Fruit fly (Drosophila melanogaster) whole organism, pupa: Measurements from ENCODE around the gene Rrp40.

Source experiments
- CG10348 ChIP-seq: fragments of 200-800 bp; sonication (Bioruptor generic); IDR thresholded peaks from 2 replicates; pipeline ENCODE4 v1.3.6; 2022; ENCODE audit warnings: missing biosample characterization, missing genetic modification characterization
- CG12605 ChIP-seq: fragments of 200-800 bp; sonication (Bioruptor generic); IDR thresholded peaks from 2 replicates; pipeline ENCODE4 v1.3.6; 2022; ENCODE audit warnings: missing biosample characterization, missing genetic modification characterization
- CG13204 ChIP-seq: fragments of 200-800 bp; sonication (Bioruptor generic); optimal IDR thresholded peaks from 2 replicates; lab custom pipeline; 2018; ENCODE audit warnings: missing biosample characterization, mild to moderate bottlenecking, missing genetic modification characterization, moderate library complexity
- CG14655 ChIP-seq: fragments of 200-800 bp; sonication (Bioruptor generic); optimal IDR thresholded peaks from 3 replicates; lab custom pipeline; 2017; ENCODE audit warnings: mild to moderate bottlenecking, missing biosample characterization, missing genetic modification reagents, missing genetic modification characterization
- CG15710 ChIP-seq: fragments of 200-800 bp; sonication (Bioruptor generic); optimal IDR thresholded peaks from 2 replicates; lab custom pipeline; 2018; ENCODE audit warnings: missing biosample characterization, mild to moderate bottlenecking, missing genetic modification characterization, moderate library complexity
- CG17806 ChIP-seq: fragments of 200-800 bp; sonication (Bioruptor generic); optimal IDR thresholded peaks from 2 replicates; lab custom pipeline; 2018; ENCODE audit warnings: missing biosample characterization, mild to moderate bottlenecking, missing genetic modification characterization, moderate library complexity
- CG32121 ChIP-seq: fragments of 200-800 bp; sonication (Bioruptor generic); IDR thresholded peaks from 2 replicates; pipeline ENCODE4 v1.3.6; 2022; ENCODE audit warnings: missing biosample characterization, missing genetic modification characterization
- CG34367 ChIP-seq: fragments of 200-800 bp; sonication (Bioruptor generic); optimal IDR thresholded peaks from 2 replicates; lab custom pipeline; 2018; ENCODE audit warnings: missing biosample characterization, mild to moderate bottlenecking, missing genetic modification characterization
- CG4496 ChIP-seq: fragments of 200-800 bp; sonication (Bioruptor generic); IDR thresholded peaks from 3 replicates; pipeline ENCODE4 v1.3.6; 2022; ENCODE audit warnings: missing biosample characterization, missing genetic modification characterization
- CG8159 ChIP-seq: fragments of 200-800 bp; sonication (Bioruptor generic); optimal IDR thresholded peaks from 3 replicates; lab custom pipeline; 2018; ENCODE audit warnings: missing biosample characterization, mild to moderate bottlenecking, missing genetic modification characterization, moderate library complexity
- CG8301 ChIP-seq: fragments of 200-800 bp; sonication (Bioruptor generic); optimal IDR thresholded peaks from 2 replicates; lab custom pipeline; 2018; ENCODE audit warnings: missing biosample characterization, mild to moderate bottlenecking, missing genetic modification characterization
- CG9948 ChIP-seq: fragments of 200-800 bp; sonication (Bioruptor generic); optimal IDR thresholded peaks from 2 replicates; lab custom pipeline; 2018; ENCODE audit warnings: missing biosample characterization, mild to moderate bottlenecking, missing genetic modification characterization, moderate library complexity
- D1 ChIP-seq: fragments of 200-800 bp; sonication (Bioruptor generic); optimal IDR thresholded peaks from 2 replicates; lab custom pipeline; 2018; ENCODE audit warnings: missing biosample characterization, mild to moderate bottlenecking, missing genetic modification characterization, moderate library complexity
- EcR ChIP-seq: fragments of 200-800 bp; sonication (Bioruptor generic); optimal IDR thresholded peaks from 3 replicates; lab custom pipeline; 2019; ENCODE audit warnings: missing biosample characterization, missing genetic modification characterization, mild to moderate bottlenecking, moderate library complexity, missing genetic modification reagents
- Ets98B ChIP-seq: fragments of 200-800 bp; sonication (Bioruptor generic); IDR thresholded peaks from 2 replicates; pipeline ENCODE4 v1.3.6; 2022; ENCODE audit warnings: missing biosample characterization, missing genetic modification characterization
- Pif1A ChIP-seq: fragments of 200-800 bp; sonication (Bioruptor generic); optimal IDR thresholded peaks from 3 replicates; lab custom pipeline; 2016; ENCODE audit warnings: missing biosample characterization, missing genetic modification characterization
- Pif1B ChIP-seq: fragments of 200-800 bp; sonication (Bioruptor generic); optimal IDR thresholded peaks from 3 replicates; lab custom pipeline; 2016; ENCODE audit warnings: missing biosample characterization, missing genetic modification characterization
- Snoo ChIP-seq: fragments of 200-800 bp; sonication (Bioruptor generic); optimal IDR thresholded peaks from 3 replicates; lab custom pipeline; 2017; ENCODE audit warnings: missing biosample characterization, mild to moderate bottlenecking, missing genetic modification characterization, inconsistent platforms
- fd96Ca ChIP-seq: fragments of 200-800 bp; sonication (Bioruptor generic); IDR thresholded peaks from 3 replicates; pipeline ENCODE4 v1.3.6; 2022; ENCODE audit warnings: missing biosample characterization, missing genetic modification characterization
- gl ChIP-seq: fragments of 200-800 bp; sonication (Bioruptor generic); optimal IDR thresholded peaks from 2 replicates; lab custom pipeline; 2018; ENCODE audit warnings: missing biosample characterization, mild to moderate bottlenecking, missing genetic modification characterization
- rn ChIP-seq: fragments of 200-800 bp; sonication (Bioruptor generic); IDR thresholded peaks from 2 replicates; pipeline ENCODE4 v1.3.6; 2022; ENCODE audit warnings: missing biosample characterization, missing genetic modification characterization

The Rrp40 gene

DNA sequence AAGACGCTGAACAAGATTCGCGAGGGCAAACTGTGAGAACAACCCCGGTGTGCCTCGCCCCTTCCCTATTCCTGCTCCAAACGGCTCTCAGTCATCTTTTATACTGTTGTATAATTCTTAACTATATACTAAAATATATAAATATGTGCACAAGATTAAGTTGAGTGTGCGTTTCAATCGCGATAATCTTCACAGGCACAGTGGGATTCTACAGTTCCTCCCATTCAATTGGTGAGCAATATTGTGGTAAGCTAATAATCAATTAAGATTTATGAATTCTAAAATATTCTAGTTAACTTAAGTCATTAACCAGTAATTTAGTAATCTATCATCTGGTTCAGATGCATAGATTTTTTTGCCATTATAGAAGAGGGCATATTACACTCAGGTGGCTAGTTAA, 2.4 kb downstream of the Rrp40 start:
- no peak for TF ChIP-seq CG9948 (tag; lab: Kevin White, UChicago)
- TF ChIP-seq CG15710 = no peak
- no peak for TF ChIP-seq CG14655 (GFP tag; lab: Kevin White, UChicago)
- TF ChIP-seq gl (tag; lab: Kevin White, UChicago) = no peak
- TF ChIP-seq EcR (GFP tag; lab: Kevin White, UChicago) = no peak
- no peak for TF ChIP-seq CG8301 (tag; lab: Kevin White, UChicago)
- TF ChIP-seq CG12605 (GFP tag; lab: Robert Waterston, UW) = no peak
- no peak for TF ChIP-seq fd96Ca (GFP tag; lab: Robert Waterston, UW)
- TF ChIP-seq CG34367 = no peak
- TF ChIP-seq Ets98B (GFP tag; lab: Robert Waterston, UW) = no peak
- TF ChIP-seq D1 (tag; lab: Kevin White, UChicago) = no peak
- TF ChIP-seq CG10348 = no peak
- no peak for TF ChIP-seq CG4496 (GFP tag; lab: Robert Waterston, UW)
- TF ChIP-seq, all 21 proteins: peak for 0

DNA sequence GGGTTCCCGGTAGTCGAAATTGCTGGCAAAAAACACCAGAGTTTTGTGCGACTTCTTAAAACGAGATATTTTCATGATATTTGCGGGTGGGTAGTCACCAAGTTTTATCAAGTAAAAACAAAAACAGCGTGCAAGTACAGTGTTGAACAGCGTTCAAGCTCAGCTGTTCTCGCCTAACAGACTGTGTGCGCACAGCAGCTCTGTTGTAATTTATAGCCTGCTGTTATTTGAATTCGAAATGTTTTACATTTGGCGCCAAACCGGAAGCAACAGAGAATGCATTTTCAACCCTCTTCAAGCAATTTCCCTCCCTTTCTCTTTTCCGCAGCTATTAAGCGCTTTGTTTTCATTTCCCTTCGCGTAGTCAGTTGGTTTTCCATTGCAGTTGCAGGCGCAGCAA, 3.7 kb downstream of the Rrp40 start, which contains the start of the genes CG17652 and CG17646:
Gene CG17652, minus strand, starts transcription at position 168 of the 400 bp plus-strand sequence.
Gene CG17646, plus strand, starts transcription at position 336 of the 400 bp plus-strand sequence.
- TF ChIP-seq gl (tag; lab: Kevin White, UChicago) (no peak), CG8301 (tag; lab: Kevin White, UChicago) (no peak), CG17806 (no peak), Ets98B (GFP tag; lab: Robert Waterston, UW) (peak; percentile 19; the same call in 1 of the 2 replicates), Snoo (tag; lab: Kevin White, UChicago) (no peak), CG12605 (GFP tag; lab: Robert Waterston, UW) (no peak), CG10348 (no peak), CG4496 (GFP tag; lab: Robert Waterston, UW) (no peak), EcR (GFP tag; lab: Kevin White, UChicago) (peak; percentile 26), CG34367 (no peak), CG13204 (GFP tag; lab: Kevin White, UChicago) (no peak), CG9948 (tag; lab: Kevin White, UChicago) (no peak), CG15710 (no peak), CG14655 (GFP tag; lab: Kevin White, UChicago) (no peak), CG8159 (tag; lab: Kevin White, UChicago) (peak; percentile 7), rn (GFP tag; lab: Robert Waterston, UW) (no peak), Pif1A (GFP tag; lab: Kevin White, UChicago) (no peak), CG32121 (GFP tag; lab: Robert Waterston, UW) (no peak), Pif1B (no peak), fd96Ca (GFP tag; lab: Robert Waterston, UW) (no peak)

DNA sequence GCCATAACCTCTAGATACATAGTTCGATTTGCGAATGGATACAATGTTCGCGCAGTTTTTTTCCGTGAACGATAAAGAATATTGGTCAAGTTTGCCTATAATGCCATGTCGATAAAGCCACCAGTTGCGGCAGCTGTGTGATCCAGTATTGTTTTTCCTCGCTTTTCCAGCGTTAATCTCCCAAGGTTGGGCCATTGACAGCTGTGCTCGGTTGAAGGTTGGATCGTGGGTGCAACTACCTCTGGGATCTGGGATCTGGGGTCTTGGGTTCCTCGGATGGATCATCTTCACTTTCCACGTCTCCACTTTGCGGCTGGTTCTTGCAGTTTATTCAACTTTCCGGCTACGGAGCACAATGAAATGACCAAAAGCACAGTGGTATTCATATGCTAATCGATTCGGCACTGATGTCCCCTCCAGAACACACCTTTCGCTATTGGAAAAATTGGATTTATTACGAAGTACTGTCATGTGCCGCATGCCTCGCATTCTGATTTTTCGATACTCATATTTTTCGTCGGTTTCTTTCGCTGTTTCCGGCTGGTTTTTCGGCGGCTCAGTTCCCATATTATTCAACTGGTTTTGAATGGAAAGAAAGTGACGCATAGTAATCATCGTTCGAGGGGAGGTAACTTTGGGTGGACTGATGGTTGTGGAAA, 4.8 kb downstream of the Rrp40 start:
- TF ChIP-seq CG32121 (GFP tag; lab: Robert Waterston, UW) (no peak), EcR (GFP tag; lab: Kevin White, UChicago) (peak; percentile 96)

DNA sequence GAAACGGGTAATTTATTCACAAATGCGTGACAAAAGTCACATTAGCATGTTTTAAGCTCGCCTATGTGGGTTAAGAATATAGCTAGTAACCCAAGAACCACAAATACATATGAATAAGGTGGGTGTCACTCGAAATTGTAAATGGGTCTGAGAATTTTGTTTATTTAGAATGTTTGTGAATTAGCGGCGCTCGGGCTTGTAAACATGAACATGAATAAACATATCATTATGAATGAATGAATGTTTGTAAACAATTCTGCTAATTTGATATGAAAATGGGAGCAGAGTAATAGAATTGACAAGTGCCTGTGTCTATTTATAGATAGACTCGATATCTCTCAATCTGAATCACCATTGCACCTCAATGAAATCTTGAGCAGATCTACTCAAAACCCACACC, 6.6 kb downstream of the Rrp40 start:
- no peak for TF ChIP-seq CG12605 (GFP tag; lab: Robert Waterston, UW)
- no peak for TF ChIP-seq Pif1A (GFP tag; lab: Kevin White, UChicago)
- TF ChIP-seq Pif1B = no peak
- TF ChIP-seq EcR (GFP tag; lab: Kevin White, UChicago) = no peak
- no peak for TF ChIP-seq CG8159 (tag; lab: Kevin White, UChicago)
- no peak for TF ChIP-seq Ets98B (GFP tag; lab: Robert Waterston, UW)
- TF ChIP-seq CG10348 = no peak
- TF ChIP-seq Snoo (tag; lab: Kevin White, UChicago) = no peak
- no peak for TF ChIP-seq CG8301 (tag; lab: Kevin White, UChicago)
- no peak for TF ChIP-seq D1 (tag; lab: Kevin White, UChicago)
- TF ChIP-seq rn (GFP tag; lab: Robert Waterston, UW) = no peak
- no peak for TF ChIP-seq CG14655 (GFP tag; lab: Kevin White, UChicago)
- no peak for TF ChIP-seq CG17806
- no peak for TF ChIP-seq CG32121 (GFP tag; lab: Robert Waterston, UW)
- TF ChIP-seq gl (tag; lab: Kevin White, UChicago) = no peak
- no peak for TF ChIP-seq CG9948 (tag; lab: Kevin White, UChicago)
- no peak for TF ChIP-seq CG15710
- no peak for TF ChIP-seq CG4496 (GFP tag; lab: Robert Waterston, UW)
- no peak for TF ChIP-seq CG34367
- no peak for TF ChIP-seq fd96Ca (GFP tag; lab: Robert Waterston, UW)

DNA sequence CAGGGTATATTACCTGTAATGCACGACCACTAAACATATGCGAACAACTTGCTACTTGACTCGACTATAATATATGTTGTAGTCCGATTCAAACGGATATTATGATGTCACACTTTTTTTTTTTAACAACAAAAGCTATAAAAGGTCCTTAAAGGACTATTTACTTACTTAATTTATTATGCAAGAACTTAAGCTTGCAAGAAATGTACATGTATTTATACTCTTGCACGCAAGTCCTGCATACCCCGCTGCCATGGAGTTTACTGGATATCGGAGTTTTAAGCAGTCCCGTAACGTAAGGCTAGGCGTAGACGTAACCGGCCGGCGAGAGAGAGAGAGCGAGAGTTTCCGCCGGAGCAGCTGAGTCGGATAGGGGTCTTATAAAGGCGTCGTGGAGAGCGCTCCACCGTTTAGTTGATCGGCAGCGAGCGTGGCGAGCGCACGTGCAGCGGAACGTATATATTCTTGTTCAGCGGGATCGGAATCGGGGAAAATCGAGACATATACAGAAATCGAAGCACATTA, 8.6 kb downstream of the Rrp40 start:
- TF ChIP-seq CG14655 (GFP tag; lab: Kevin White, UChicago) (peak; percentile 96), CG17806 (peak; percentile 77), Pif1B (peak; percentile 93), CG12605 (GFP tag; lab: Robert Waterston, UW) (peak; percentile 79), CG34367 (peak; percentile 60), D1 (tag; lab: Kevin White, UChicago) (peak; percentile 78), gl (tag; lab: Kevin White, UChicago) (peak; percentile 42), CG8301 (tag; lab: Kevin White, UChicago) (peak; percentile 97), Pif1A (GFP tag; lab: Kevin White, UChicago) (peak; percentile 95), Ets98B (GFP tag; lab: Robert Waterston, UW) (peak; percentile 94), CG8159 (tag; lab: Kevin White, UChicago) (peak; percentile 78), CG9948 (tag; lab: Kevin White, UChicago) (peak; percentile 86), CG15710 (peak; percentile 76), CG10348 (peak; percentile 81; the same call in 1 of the 2 replicates), fd96Ca (GFP tag; lab: Robert Waterston, UW) (peak; percentile 94), CG4496 (GFP tag; lab: Robert Waterston, UW) (peak; percentile 92), Snoo (tag; lab: Kevin White, UChicago) (peak; percentile 50), rn (GFP tag; lab: Robert Waterston, UW) (peak; percentile 93), CG32121 (GFP tag; lab: Robert Waterston, UW) (peak; percentile 96), CG13204 (GFP tag; lab: Kevin White, UChicago) (no peak), EcR (GFP tag; lab: Kevin White, UChicago) (no peak)
- TF ChIP-seq, all 21 proteins: peak for 19
